Worm (Caenorhabditis elegans) whole organism, L4 larva: ENCODE data around the gene T07D4.2.
A peak's percentile ranks its signal among the peaks of the same experiment; 100 is the strongest.

Experiments used
- F10B5.3 ChIP-seq: sonication (generic microtip); optimal IDR thresholded peaks from 2 replicates; lab custom pipeline; 2016; ENCODE audit warnings: mild to moderate bottlenecking, missing genetic modification characterization, missing compliant biosample characterization
- F44E2.7 ChIP-seq: fragments of 200-800 bp; sonication (Bioruptor generic); IDR thresholded peaks from 2 replicates; pipeline ENCODE4 v2.1.2; 2022; ENCODE audit warnings: missing genetic modification characterization, missing compliant biosample characterization
- ZK546.5 ChIP-seq, 2 experiments: sonication (generic microtip); optimal IDR thresholded peaks; 2 replicates each; lab custom pipeline; 2017; ENCODE audit warnings: missing biosample characterization in 2 of 2, missing genetic modification characterization in 2 of 2
- aha-1 ChIP-seq: fragments of 150-350 bp; peaks from one replicate; lab custom pipeline; 2014; ENCODE audit warnings: missing biosample characterization, missing genetic modification characterization
- aly-2 ChIP-seq: sonication (generic microtip); optimal IDR thresholded peaks from 2 replicates; lab custom pipeline; 2018; ENCODE audit warnings: missing biosample characterization, missing genetic modification characterization
- arid-1 ChIP-seq: fragments of 200-800 bp; sonication (Bioruptor generic); conservative IDR thresholded peaks from 2 replicates; pipeline ENCODE4 v1.3.6; 2022; ENCODE audit warnings: missing genetic modification reagents, missing genetic modification characterization, missing compliant biosample characterization
- attf-4 ChIP-seq: sonication (generic microtip); optimal IDR thresholded peaks from 3 replicates; lab custom pipeline; 2017; ENCODE audit warnings: missing biosample characterization, missing genetic modification characterization
- ces-1 ChIP-seq: fragments of 150-350 bp; sonication (generic microtip); optimal IDR thresholded peaks from 4 replicates; lab custom pipeline; 2014; ENCODE audit warnings: missing biosample characterization, missing genetic modification reagents, missing genetic modification characterization
- daf-16 ChIP-seq, 3 experiments: sonication (generic microtip); optimal IDR thresholded peaks; 2 replicates each; lab custom pipeline; 2016 to 2017; ENCODE audit warnings: missing genetic modification characterization in 3 of 3, missing genetic modification reagents in 3 of 3, mild to moderate bottlenecking in 2 of 3, missing compliant biosample characterization in 2 of 3, missing biosample characterization in 1 of 3, moderate library complexity in 1 of 3
- daf-19 ChIP-seq: fragments of 200-800 bp; sonication (Bioruptor generic); conservative IDR thresholded peaks from 2 replicates; pipeline ENCODE4 v1.3.6; 2022; ENCODE audit warnings: missing genetic modification characterization, missing compliant biosample characterization
- daf-8 ChIP-seq: fragments of 200-800 bp; sonication (Bioruptor generic); IDR thresholded peaks from 2 replicates; pipeline ENCODE4 v1.3.6; 2022; ENCODE audit warnings: missing genetic modification characterization, missing compliant biosample characterization
- dmd-8 ChIP-seq: fragments of 200-800 bp; sonication (Bioruptor generic); IDR thresholded peaks from 2 replicates; pipeline ENCODE4 v1.3.6; 2022; ENCODE audit warnings: missing genetic modification characterization, missing compliant biosample characterization
- dmd-9 ChIP-seq: fragments of 200-800 bp; sonication (Bioruptor generic); IDR thresholded peaks from 2 replicates; pipeline ENCODE4 v1.3.6; 2022; ENCODE audit warnings: missing genetic modification reagents, missing genetic modification characterization, missing compliant biosample characterization
- dve-1 ChIP-seq: sonication (generic microtip); optimal IDR thresholded peaks from 2 replicates; lab custom pipeline; 2017; ENCODE audit warnings: antibody characterized with exemption, mild to moderate bottlenecking, missing genetic modification characterization, missing compliant biosample characterization; ENCODE audit not compliant: insufficient read depth
- fos-1 ChIP-seq: fragments of 150-350 bp; optimal IDR thresholded peaks from 2 replicates; lab custom pipeline; 2014; ENCODE audit warnings: missing biosample characterization, missing genetic modification characterization
- hif-1 ChIP-seq, 2 experiments: sonication (generic microtip); optimal IDR thresholded peaks; 2 replicates each; lab custom pipeline; 2016 to 2017; ENCODE audit warnings: missing compliant biosample characterization in 2 of 2, missing genetic modification characterization in 2 of 2, missing genetic modification reagents in 2 of 2, missing genotype in 2 of 2, mild to moderate bottlenecking in 1 of 2
- hlh-11 ChIP-seq: fragments of 200-800 bp; sonication (Bioruptor generic); optimal IDR thresholded peaks from 2 replicates; lab custom pipeline; 2018; ENCODE audit warnings: mild to moderate bottlenecking, missing genetic modification characterization, missing compliant biosample characterization
- lin-13 ChIP-seq: fragments of 150-350 bp; optimal IDR thresholded peaks from 2 replicates; lab custom pipeline; 2014; ENCODE audit warnings: missing biosample characterization, missing genetic modification reagents, missing genetic modification characterization
- lir-3 ChIP-seq: sonication (generic microtip); optimal IDR thresholded peaks from 2 replicates; lab custom pipeline; 2016; ENCODE audit warnings: mild to moderate bottlenecking, missing genetic modification characterization, missing compliant biosample characterization
- madf-9 ChIP-seq: fragments of 200-800 bp; sonication (Bioruptor generic); conservative IDR thresholded peaks from 2 replicates; pipeline ENCODE4 v1.3.6; 2022; ENCODE audit warnings: missing genetic modification reagents, missing genetic modification characterization, missing compliant biosample characterization
- mdl-1 ChIP-seq, 2 experiments: fragments of 150-350 bp in 1 of 2; sonication (generic microtip) in 1 of 2; optimal IDR thresholded peaks; 2 replicates each; lab custom pipeline; 2014 to 2017; ENCODE audit warnings: missing biosample characterization in 2 of 2, missing genetic modification characterization in 2 of 2
- mep-1 ChIP-seq: fragments of 150-350 bp; sonication (generic microtip); optimal IDR thresholded peaks from 3 replicates; lab custom pipeline; 2014; ENCODE audit warnings: missing biosample characterization, missing genetic modification characterization
- mxl-3 ChIP-seq: fragments of 200-800 bp; sonication (Bioruptor generic); optimal IDR thresholded peaks from 2 replicates; lab custom pipeline; 2018; ENCODE audit warnings: mild to moderate bottlenecking, missing genetic modification characterization, missing compliant biosample characterization
- nhr-11 ChIP-seq: fragments of 150-350 bp; optimal IDR thresholded peaks from 2 replicates; lab custom pipeline; 2014; ENCODE audit warnings: missing biosample characterization, missing genetic modification characterization
- nhr-25 ChIP-seq: sonication (generic microtip); optimal IDR thresholded peaks from 2 replicates; lab custom pipeline; 2017; ENCODE audit warnings: missing genetic modification characterization, mild to moderate bottlenecking, missing compliant biosample characterization, antibody characterized with exemption, moderate library complexity, borderline replicate concordance; ENCODE audit not compliant: insufficient read depth
- nhr-28 ChIP-seq: fragments of 150-350 bp; optimal IDR thresholded peaks from 2 replicates; lab custom pipeline; 2014; ENCODE audit warnings: missing biosample characterization, missing genetic modification characterization
- nhr-48 ChIP-seq: sonication (generic microtip); optimal IDR thresholded peaks from 2 replicates; lab custom pipeline; 2016; ENCODE audit warnings: mild to moderate bottlenecking, missing genetic modification characterization, missing compliant biosample characterization
- nhr-76 ChIP-seq: fragments of 150-350 bp; optimal IDR thresholded peaks from 2 replicates; lab custom pipeline; 2014; ENCODE audit warnings: missing biosample characterization, missing genetic modification characterization
- nhr-77 ChIP-seq: fragments of 150-350 bp; optimal IDR thresholded peaks from 2 replicates; lab custom pipeline; 2014; ENCODE audit warnings: missing biosample characterization, missing genetic modification characterization
- pqm-1 ChIP-seq: sonication (generic microtip); optimal IDR thresholded peaks from 2 replicates; lab custom pipeline; 2017; ENCODE audit warnings: missing biosample characterization, missing genetic modification characterization
- spr-3 ChIP-seq: fragments of 200-800 bp; sonication (Bioruptor generic); optimal IDR thresholded peaks from 2 replicates; lab custom pipeline; 2018; ENCODE audit warnings: mild to moderate bottlenecking, missing genetic modification characterization, missing compliant biosample characterization
- tag-97 ChIP-seq: fragments of 200-800 bp; sonication (Bioruptor generic); IDR thresholded peaks from 2 replicates; pipeline ENCODE4 v1.3.6; 2022; ENCODE audit warnings: missing genetic modification characterization, missing compliant biosample characterization
- unc-130 ChIP-seq: sonication (generic microtip); optimal IDR thresholded peaks from 2 replicates; lab custom pipeline; 2016; ENCODE audit warnings: missing genetic modification reagents, missing genetic modification characterization, missing compliant biosample characterization
- unc-62 ChIP-seq, 3 experiments: fragments of 150-350 bp in 1 of 3; sonication (generic microtip); optimal IDR thresholded peaks in 2 of 3; peaks in 1 of 3; 1 replicate in 1 of 3; 2 replicates in 2 of 3; lab custom pipeline; 2014 to 2017; ENCODE audit warnings: missing biosample characterization in 3 of 3, missing genetic modification characterization in 3 of 3, missing genetic modification reagents in 3 of 3, missing genotype in 1 of 3
- ztf-7 ChIP-seq: fragments of 150-350 bp; optimal IDR thresholded peaks from 2 replicates; lab custom pipeline; 2014; ENCODE audit warnings: missing biosample characterization, missing genetic modification characterization

Gene T07D4.2

DNA sequence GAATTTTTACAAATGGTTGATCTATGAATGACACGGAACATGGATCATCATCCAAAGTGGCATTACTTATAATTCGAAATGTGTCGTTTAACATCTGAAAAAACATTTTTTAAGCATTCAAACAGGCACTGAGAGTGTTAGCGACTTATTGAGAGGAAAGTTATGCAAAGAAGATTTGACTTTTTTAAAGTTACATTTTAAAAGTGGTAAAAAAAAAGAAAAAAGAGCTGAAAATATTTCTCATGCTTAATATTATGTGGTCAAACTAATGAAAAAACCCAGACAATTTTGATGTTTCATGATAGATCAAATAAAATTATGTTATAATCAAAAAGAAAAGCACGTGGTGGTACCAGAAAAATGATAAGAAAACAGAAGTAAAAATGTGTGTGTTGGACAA, 8.7 kb downstream of the T07D4.2 start, which contains the start of gene npr-20:
Gene npr-20 (minus strand): TSS at position 101 of the 400 bp plus-strand sequence.
- no peak for TF ChIP-seq hif-1 (tag; optimal IDR thresholded peaks at IDR 0.05; lab: Kevin White, UChicago)
- TF ChIP-seq dmd-8 (GFP tag; lab: Robert Waterston, UW), result no peak
- no peak for TF ChIP-seq ZK546.5 (tag; optimal IDR thresholded peaks at IDR 0.05; lab: Kevin White, UChicago)
- TF ChIP-seq fos-1, result no peak
- TF ChIP-seq hlh-11, result no peak
- TF ChIP-seq, all 104 proteins: peak for 0

- TF ChIP-seq spr-3 (GFP tag; lab: Kevin White, UChicago), result no peak
- TF ChIP-seq mep-1, result no peak
- peak in 1 of 2 experiments; percentile 40 for TF ChIP-seq unc-62 (GFP tag; optimal IDR thresholded peaks at IDR 0.05 in 1 of 2; lab: Kevin White, UChicago)
- no peak for TF ChIP-seq unc-62 (tag; optimal IDR thresholded peaks at IDR 0.05; lab: Kevin White, UChicago)
These were observed 14.1 kb downstream of the T07D4.2 start, which contains the start of gene snb-6 for ce11 chrII:8859596-8859995. snb-6 (minus strand) TSS chrII:8859696.

DNA sequence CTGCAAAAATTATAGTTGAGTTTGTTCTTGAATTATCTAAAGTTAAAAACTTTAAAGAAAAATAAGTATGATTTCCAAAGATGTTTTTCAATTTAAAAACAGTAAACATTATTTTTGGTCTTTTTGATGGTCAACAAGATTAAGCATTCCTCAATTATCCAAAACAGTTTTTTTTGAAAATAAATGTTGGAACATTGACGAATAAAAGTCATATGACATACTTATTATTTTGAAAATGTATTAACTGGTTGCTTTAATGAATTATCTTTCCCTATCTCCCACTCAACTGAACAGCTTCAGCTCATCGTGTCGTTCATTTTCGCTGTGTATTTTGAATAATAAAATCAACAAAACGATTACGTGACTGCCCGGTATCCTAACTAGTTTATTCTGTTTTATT, 16.7 kb downstream of the T07D4.2 start:
- TF ChIP-seq hlh-11 (no peak), aha-1 (peak; percentile 92)

ce11 chrII:8856524-8856923, 17.2 kb downstream of the T07D4.2 start:
- TF ChIP-seq pqm-1, result no peak

- TF ChIP-seq nhr-76 (tag; lab: Kevin White, UChicago) (no peak), ztf-7 (tag; lab: Kevin White, UChicago) (no peak), unc-62 (GFP tag; optimal IDR thresholded peaks at IDR 0.05 in 1 of 2; lab: Kevin White, UChicago) (peak in 1 of 2 experiments; percentile 81), unc-62 (tag; optimal IDR thresholded peaks at IDR 0.05; lab: Kevin White, UChicago) (no peak), dmd-9 (GFP tag; lab: Robert Waterston, UW) (no peak)
- TF ChIP-seq, all 104 proteins: peak for 1
These were observed 18.9 kb downstream of the T07D4.2 start for ce11 chrII:8854874-8855273.

- no peak for TF ChIP-seq lir-3 (tag; lab: Kevin White, UChicago)
- no peak for TF ChIP-seq nhr-77
- TF ChIP-seq F10B5.3 (tag; lab: Kevin White, UChicago), result no peak
- no peak for TF ChIP-seq aly-2
- no peak for TF ChIP-seq unc-62 (GFP tag; optimal IDR thresholded peaks at IDR 0.05 in 1 of 2; lab: Kevin White, UChicago)
- no peak for TF ChIP-seq unc-62 (tag; optimal IDR thresholded peaks at IDR 0.05; lab: Kevin White, UChicago)
- peak in 1 of 2 experiments; percentile 19 for TF ChIP-seq mdl-1 (tag; optimal IDR thresholded peaks at IDR 0.05; lab: Kevin White, UChicago)
- no peak for TF ChIP-seq lin-13 (GFP tag; lab: Kevin White, UChicago)
- peak; percentile 47 for TF ChIP-seq nhr-28 (tag; lab: Kevin White, UChicago)
- peak; percentile 60 for TF ChIP-seq hlh-11
- no peak for TF ChIP-seq nhr-11 (tag; lab: Kevin White, UChicago)
- TF ChIP-seq nhr-48 (tag; lab: Kevin White, UChicago), result peak; percentile 68
- TF ChIP-seq mxl-3, result peak; percentile 33
- no peak for TF ChIP-seq dve-1
- no peak for TF ChIP-seq madf-9
These were observed 19.8 kb downstream of the T07D4.2 start for ce11 chrII:8853960-8854359.

DNA sequence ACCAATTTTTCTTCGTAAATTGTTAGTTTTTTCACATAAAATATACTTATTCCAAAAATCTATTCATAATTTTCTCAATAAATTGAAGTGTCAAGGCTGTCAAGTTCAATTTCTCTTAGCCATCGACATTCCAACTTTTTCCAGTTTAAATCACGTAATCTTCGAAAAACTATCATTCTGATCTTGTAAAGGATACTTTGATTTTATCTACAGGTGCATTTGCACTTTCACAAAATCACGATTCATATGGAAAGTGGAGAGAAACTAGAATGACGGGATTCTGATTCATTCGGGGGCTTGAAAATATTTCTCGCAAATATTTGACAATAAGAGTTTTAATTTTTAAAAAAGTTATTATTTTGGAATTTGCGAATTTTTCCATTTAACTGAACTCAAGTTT, 20.5 kb downstream of the T07D4.2 start:
- TF ChIP-seq aha-1 (peak; percentile 54), arid-1 (GFP tag; lab: Robert Waterston, UW) (no peak)

- TF ChIP-seq mep-1, result peak; percentile 19
- TF ChIP-seq unc-62 (GFP tag; optimal IDR thresholded peaks at IDR 0.05 in 1 of 2; lab: Kevin White, UChicago), result peak in 1 of 2 experiments; percentile 8
- no peak for TF ChIP-seq unc-62 (tag; optimal IDR thresholded peaks at IDR 0.05; lab: Kevin White, UChicago)
- TF ChIP-seq ztf-7 (tag; lab: Kevin White, UChicago), result no peak
- no peak for TF ChIP-seq lir-3 (tag; lab: Kevin White, UChicago)
- TF ChIP-seq nhr-28 (tag; lab: Kevin White, UChicago), result peak; percentile 21
- no peak for TF ChIP-seq unc-130 (GFP tag; lab: Kevin White, UChicago)
- TF ChIP-seq daf-8, result no peak
- TF ChIP-seq nhr-25, result peak; percentile 44
- TF ChIP-seq ces-1 (GFP tag; lab: Kevin White, UChicago), result no peak
- TF ChIP-seq attf-4 (tag; lab: Kevin White, UChicago), result no peak
- TF ChIP-seq F44E2.7 (GFP tag; lab: Robert Waterston, UW), result no peak
- TF ChIP-seq daf-16 (GFP tag; optimal IDR thresholded peaks at IDR 0.05; lab: Kevin White, UChicago), result no peak
- TF ChIP-seq daf-16 (tag; optimal IDR thresholded peaks at IDR 0.05; lab: Kevin White, UChicago), result no peak
- no peak for TF ChIP-seq daf-19 (GFP tag; lab: Robert Waterston, UW)
- TF ChIP-seq nhr-77, result no peak
- no peak for TF ChIP-seq tag-97 (GFP tag; lab: Robert Waterston, UW)
These were observed 21.6 kb downstream of the T07D4.2 start, which contains the start of gene oac-46 for ce11 chrII:8851996-8852587. oac-46 (minus strand) TSS chrII:8852096.
